Worm (Caenorhabditis elegans) whole organism, L2 larva: ENCODE data around the gene rhr-2.

Source experiments
- ceh-82 ChIP-seq: fragments of 150-350 bp; optimal IDR thresholded peaks from 2 replicates; lab custom pipeline; 2014; ENCODE audit warnings: missing biosample characterization, missing genetic modification characterization
- fos-1 ChIP-seq: fragments of 150-350 bp; optimal IDR thresholded peaks from 2 replicates; lab custom pipeline; 2014; ENCODE audit warnings: missing biosample characterization, missing genetic modification characterization
- lin-13 ChIP-seq: fragments of 150-350 bp; optimal IDR thresholded peaks from 2 replicates; lab custom pipeline; 2014; ENCODE audit warnings: missing biosample characterization, missing genetic modification reagents, missing genetic modification characterization
- mdl-1 ChIP-seq, 2 experiments: fragments of 150-350 bp in 1 of 2; sonication (generic microtip) in 1 of 2; optimal IDR thresholded peaks; 2 replicates each; lab custom pipeline; 2017; ENCODE audit warnings: missing biosample characterization in 2 of 2, missing genetic modification characterization in 2 of 2
- nhr-6 ChIP-seq: fragments of 150-350 bp; optimal IDR thresholded peaks from 2 replicates; lab custom pipeline; 2014; ENCODE audit warnings: missing biosample characterization, missing genetic modification characterization
- sma-3 ChIP-seq: sonication (generic microtip); optimal IDR thresholded peaks from 2 replicates; lab custom pipeline; 2016; ENCODE audit warnings: missing genetic modification reagents, missing genetic modification characterization, missing compliant biosample characterization

Gene rhr-2

DNA sequence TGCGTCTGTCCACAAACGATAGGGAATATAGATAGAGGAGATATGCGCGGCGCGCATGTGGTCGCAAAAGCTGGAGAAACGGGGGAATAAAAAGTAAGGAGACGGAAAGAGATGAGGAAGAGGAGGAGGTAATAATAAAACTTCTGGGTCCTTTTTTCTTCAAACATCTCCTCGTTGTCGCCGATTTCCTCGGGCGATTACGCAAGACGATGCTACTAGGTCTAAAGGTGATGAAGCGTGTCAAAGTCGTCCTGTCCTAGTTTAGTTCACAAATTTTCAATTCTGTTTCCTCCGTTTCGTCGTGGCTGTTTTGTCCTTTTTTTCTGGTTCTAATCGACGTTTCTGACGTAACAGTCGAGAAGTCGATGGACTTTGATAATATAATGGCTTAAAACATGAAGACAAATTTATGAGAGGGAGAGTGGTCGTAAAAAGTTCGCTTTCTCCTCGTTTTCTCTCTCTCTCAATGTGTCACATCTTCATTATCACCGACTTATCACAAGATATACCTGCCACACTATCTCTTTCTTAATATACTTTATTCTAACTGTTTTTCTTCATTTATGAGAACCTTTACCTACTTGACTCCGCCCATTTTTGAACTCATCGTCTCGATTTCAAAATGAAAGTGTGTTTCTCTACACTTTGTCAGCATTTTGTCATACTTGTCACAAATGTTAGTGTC, 49.3 kb downstream of the rhr-2 start (continued):
- TF ChIP-seq sma-3 (GFP tag; lab: Kevin White, UChicago) (no peak), mdl-1 (tag; optimal IDR thresholded peaks at IDR 0.05; lab: Kevin White, UChicago) (no peak), lin-13 (no peak), nhr-6 (tag; lab: Kevin White, UChicago) (no peak), fos-1 (tag; lab: Kevin White, UChicago) (peak; percentile 0), ceh-82 (tag; lab: Kevin White, UChicago) (no peak)
